Fruit fly (Drosophila melanogaster) whole organism, larva: Measurements from ENCODE around the gene CG12540.
A peak's percentile ranks its signal among the peaks of the same experiment; 100 is the strongest.

Experiments used
- noc ChIP-seq: fragments of 200-800 bp; sonication (Bioruptor generic); optimal IDR thresholded peaks from 3 replicates; lab custom pipeline; 2019; ENCODE audit warnings: missing biosample characterization, mild to moderate bottlenecking, missing genetic modification characterization, moderate library complexity

Gene CG12540

DNA sequence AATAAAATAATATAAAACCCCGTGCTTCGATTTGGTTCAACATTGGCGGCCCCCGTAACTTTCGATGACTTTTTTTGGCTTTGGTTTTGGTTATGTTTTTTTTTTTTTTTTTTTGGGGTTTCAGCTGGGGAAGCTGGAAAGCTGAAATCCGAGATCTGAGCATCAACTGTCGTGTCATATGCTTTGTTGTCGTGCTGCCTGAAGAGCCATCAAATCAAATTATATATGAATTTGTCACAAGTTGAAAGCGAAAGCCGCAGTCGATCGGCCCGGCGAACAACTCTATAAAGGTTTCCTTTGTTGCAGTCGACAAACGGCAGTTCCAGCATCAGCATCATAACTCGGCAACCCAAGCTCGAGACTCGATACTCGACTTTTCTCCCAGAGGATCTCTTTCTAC, at the start of gene CG12540:
Gene CG12540 (plus strand): TSS at position 301 of the 400 bp plus-strand sequence.
- no peak for TF ChIP-seq noc (tag; lab: Kevin White, UChicago)

DNA sequence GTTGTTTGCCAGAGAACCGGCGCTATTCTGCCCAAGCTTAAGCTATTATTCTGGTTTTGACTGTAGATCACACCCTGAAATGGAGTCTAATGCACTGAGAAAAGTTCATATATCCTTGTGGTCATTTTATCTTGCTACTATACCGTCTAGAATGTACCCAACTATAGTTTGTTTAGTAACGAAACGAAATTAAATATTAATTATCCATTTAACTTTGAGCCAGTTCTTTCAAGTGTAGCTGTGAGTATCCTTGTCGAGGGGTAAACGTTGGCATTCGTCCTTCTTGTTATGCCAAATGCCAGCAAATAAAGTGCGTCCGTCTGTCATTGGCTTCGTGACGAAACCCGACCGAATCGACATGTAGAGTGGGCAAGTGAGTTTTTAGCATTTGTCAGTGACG, 49.1 kb upstream of the CG12540 start:
- no peak for TF ChIP-seq noc (tag; lab: Kevin White, UChicago)

DNA sequence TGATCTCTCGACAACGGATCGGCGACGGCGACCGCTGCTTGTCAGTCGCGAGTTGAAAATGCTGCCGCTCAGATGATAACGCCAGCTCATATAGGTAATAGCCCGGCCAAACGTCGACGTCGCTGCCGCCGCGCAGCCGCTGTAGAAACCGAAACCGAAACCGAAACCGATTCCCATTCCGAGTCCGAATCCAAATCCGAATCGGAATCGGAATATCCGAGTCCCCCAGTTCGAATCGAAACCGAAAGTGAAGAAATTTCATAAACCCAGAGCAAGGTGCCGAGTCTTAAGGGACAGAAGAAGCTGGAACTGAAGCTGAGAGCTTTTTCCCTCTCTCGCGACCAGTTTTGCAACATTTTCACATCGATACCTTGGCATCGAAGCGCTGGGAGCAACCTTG, 15.9 kb upstream of the CG12540 start, which contains the start of gene CG9411:
Gene CG9411 (minus strand): TSS at position 67 of the 400 bp plus-strand sequence.
- no peak for TF ChIP-seq noc (tag; lab: Kevin White, UChicago)

dm6 chrX:14481206-14481605, 14.7 kb upstream of the CG12540 start:
- no peak for TF ChIP-seq noc (tag; lab: Kevin White, UChicago)

dm6 chrX:14481607-14482006, 14.3 kb upstream of the CG12540 start:
- no peak for TF ChIP-seq noc (tag; lab: Kevin White, UChicago)

dm6 chrX:14483521-14484031, 12.4 kb upstream of the CG12540 start:
- TF ChIP-seq noc (tag; lab: Kevin White, UChicago) = peak; percentile 76

dm6 chrX:14493779-14494401, 2.0 kb upstream of the CG12540 start:
- no peak for TF ChIP-seq noc (tag; lab: Kevin White, UChicago)

dm6 chrX:14500992-14501391, 5.1 kb downstream of the CG12540 start:
- TF ChIP-seq noc (tag; lab: Kevin White, UChicago) = no peak
